Fruit fly (Drosophila melanogaster): ENCODE measurements around the gene Alp13.

DNA sequence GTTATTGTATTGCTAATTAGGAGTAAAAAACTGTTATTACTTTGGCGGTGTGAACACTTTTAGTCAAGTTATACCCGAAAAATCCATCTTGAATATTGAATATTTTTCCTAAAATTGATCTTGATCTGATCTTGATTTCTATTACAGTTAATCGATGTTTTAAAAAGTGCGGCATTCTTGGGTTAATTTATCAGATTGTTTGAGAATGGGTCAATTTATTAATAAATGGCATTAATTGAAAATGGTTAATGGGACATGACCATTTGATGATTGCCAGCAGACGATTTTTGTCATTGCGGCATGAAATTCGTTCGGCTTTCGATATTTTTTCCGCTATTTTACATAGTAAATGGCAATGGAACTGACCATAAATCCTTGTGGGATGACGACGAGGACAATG lies 11.5 kb downstream of the Alp13 start, which contains the start of gene CG33631:
- no peak for TF ChIP-seq psq (optimal IDR thresholded peaks at IDR 0.05)
- no peak for TF ChIP-seq insv (optimal IDR thresholded peaks at IDR 0.05)

Measured in Kc167 (cell line).